Fruit fly (Drosophila melanogaster): Measurements from ENCODE around the gene CG31517.

CG31517 gene

DNA sequence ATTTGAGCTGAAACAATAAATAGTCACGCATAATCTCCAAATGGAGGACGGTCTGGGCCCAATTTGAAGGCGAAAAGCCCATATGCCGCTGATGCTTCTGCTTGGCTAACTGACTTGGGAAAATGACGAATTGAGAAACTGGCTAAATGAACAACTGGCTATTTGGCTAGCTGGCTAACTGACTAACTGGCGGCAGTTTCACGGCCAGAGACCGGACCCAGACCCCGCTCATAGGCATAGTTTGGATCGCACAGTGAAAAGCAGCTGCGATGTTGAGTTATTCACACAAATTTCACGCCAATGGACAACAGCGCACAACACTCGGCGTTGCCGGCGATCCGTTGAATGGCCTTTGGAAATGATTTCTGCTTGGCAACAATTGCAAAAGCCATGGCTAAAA is 50.4 kb downstream of the CG31517 start:
- TF ChIP-seq eg (GFP tag; IDR thresholded peaks at IDR 0.05) (no peak), CG8119 (GFP tag; IDR thresholded peaks at IDR 0.05) (no peak), spab (GFP tag; optimal IDR thresholded peaks at IDR 0.05) (no peak), CG3032 (tag; optimal IDR thresholded peaks at IDR 0.05) (no peak), CG16779 (tag; optimal IDR thresholded peaks at IDR 0.05) (no peak), ss (GFP tag; optimal IDR thresholded peaks at IDR 0.05) (no peak), topi (GFP tag; optimal IDR thresholded peaks at IDR 0.05) (no peak), Gug (GFP tag; IDR thresholded peaks at IDR 0.05) (no peak), Eip93F (GFP tag; optimal IDR thresholded peaks at IDR 0.05) (no peak), fkh (GFP tag; optimal IDR thresholded peaks at IDR 0.05) (no peak)

Data from whole organism, prepupa.